Fruit fly (Drosophila melanogaster): ENCODE measurements around the gene mAChR-C.

DNA sequence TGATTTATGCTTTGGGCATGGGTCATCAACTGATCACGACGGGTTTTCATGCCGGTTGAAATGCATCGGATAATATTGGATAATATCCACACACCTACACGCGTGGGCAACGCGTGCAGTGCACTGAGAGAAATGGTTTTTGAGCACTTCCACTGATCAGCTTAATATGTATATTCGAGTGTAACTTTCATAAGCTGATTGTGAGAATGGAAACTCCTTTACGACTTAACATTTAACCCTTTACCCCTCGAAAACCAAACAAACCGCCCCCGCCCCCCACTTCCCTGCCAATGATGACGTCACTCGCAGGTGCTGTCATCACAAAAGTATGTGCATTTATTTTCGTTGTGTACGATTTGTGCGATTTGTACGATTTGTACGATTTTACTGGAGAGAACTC lies 37.7 kb downstream of the mAChR-C start:
- TF ChIP-seq CG8478 (optimal IDR thresholded peaks at IDR 0.05) (no peak), pan (optimal IDR thresholded peaks at IDR 0.05) (no peak), usp (GFP tag; optimal IDR thresholded peaks at IDR 0.05) (no peak)
